Fruit fly (Drosophila melanogaster): ENCODE results near the gene btd.

btd gene

dm6 chrX:9646022-9646421 lies 48.0 kb upstream of the btd start (continued):
- TF ChIP-seq tgo (GFP tag; IDR thresholded peaks at IDR 0.05) (peak; percentile 97), CG1602 (GFP tag; optimal IDR thresholded peaks at IDR 0.05) (peak; percentile 93), CG10462 (GFP tag; optimal IDR thresholded peaks at IDR 0.05) (peak; percentile 93), CG12071 (GFP tag; optimal IDR thresholded peaks at IDR 0.05) (peak; percentile 95), nau (GFP tag; optimal IDR thresholded peaks at IDR 0.05) (peak; percentile 94), fd96Cb (tag; optimal IDR thresholded peaks at IDR 0.05) (peak; percentile 95), CG14965 (GFP tag; optimal IDR thresholded peaks at IDR 0.05; ENCODE audit: borderline replicate concordance) (peak; percentile 86), CG32767 (GFP tag; IDR thresholded peaks at IDR 0.05) (peak; percentile 96), Aef1 (GFP tag; IDR thresholded peaks at IDR 0.05) (peak; percentile 96), Doc3 (GFP tag; IDR thresholded peaks at IDR 0.05; ENCODE audit: partially characterized antibody) (no peak), CG7839 (tag; optimal IDR thresholded peaks at IDR 0.05) (peak; percentile 97), Xbp1 (GFP tag; optimal IDR thresholded peaks at IDR 0.05) (peak; percentile 98), ewg (GFP tag; optimal IDR thresholded peaks at IDR 0.05) (peak; percentile 91), emc (GFP tag; optimal IDR thresholded peaks at IDR 0.05) (peak; percentile 95), CG8359 (GFP tag; optimal IDR thresholded peaks at IDR 0.05; ENCODE audit: borderline replicate concordance) (peak; percentile 86), disco-r (GFP tag; optimal IDR thresholded peaks at IDR 0.05) (peak; percentile 93), Rx (GFP tag; IDR thresholded peaks at IDR 0.05) (peak; percentile 96), Bteb2 (GFP tag; optimal IDR thresholded peaks at IDR 0.05) (peak; percentile 95), CG42726 (GFP tag; IDR thresholded peaks at IDR 0.05; ENCODE audit: partially characterized antibody) (no peak), cad (GFP tag; optimal IDR thresholded peaks at IDR 0.05) (no peak), CG31224 (GFP tag; IDR thresholded peaks at IDR 0.05) (peak; percentile 91), CG8281 (tag; optimal IDR thresholded peaks at IDR 0.05) (peak; percentile 87), prd (optimal IDR thresholded peaks at IDR 0.05) (no peak), prd (GFP tag; IDR thresholded peaks at IDR 0.05) (peak; percentile 98), CG8944 (GFP tag; optimal IDR thresholded peaks at IDR 0.05) (peak; percentile 98), CG33213 (GFP tag; optimal IDR thresholded peaks at IDR 0.05) (peak; percentile 97), crol (GFP tag; IDR thresholded peaks at IDR 0.05) (peak; percentile 88), ac (GFP tag; optimal IDR thresholded peaks at IDR 0.05) (peak; percentile 79), MTF-1 (GFP tag; optimal IDR thresholded peaks at IDR 0.05; ENCODE audit: borderline replicate concordance) (peak; percentile 91), HmgD (GFP tag; optimal IDR thresholded peaks at IDR 0.05) (peak; percentile 91), her (GFP tag; optimal IDR thresholded peaks at IDR 0.05) (peak; percentile 95), ranshi (GFP tag; IDR thresholded peaks at IDR 0.05) (peak; percentile 96), CG4854 (GFP tag; optimal IDR thresholded peaks at IDR 0.05) (peak; percentile 95), Ets65A (GFP tag) (peak; percentile 99), repo (GFP tag; optimal IDR thresholded peaks at IDR 0.05) (peak; percentile 97), CG12104 (GFP tag; optimal IDR thresholded peaks at IDR 0.05) (peak; percentile 95), gsb (GFP tag; IDR thresholded peaks at IDR 0.05) (peak; percentile 93), stwl (tag; optimal IDR thresholded peaks at IDR 0.05) (peak; percentile 40), Hr78 (GFP tag; optimal IDR thresholded peaks at IDR 0.05) (peak in 1 of 2 experiments; percentile 90), ssp (GFP tag; IDR thresholded peaks at IDR 0.05) (peak; percentile 89), ash1 (GFP tag; optimal IDR thresholded peaks at IDR 0.05) (peak; percentile 69), zen2 (GFP tag; IDR thresholded peaks at IDR 0.05; ENCODE audit: partially characterized antibody) (no peak), pum (GFP tag; optimal IDR thresholded peaks at IDR 0.05) (peak; percentile 97), gem (tag; optimal IDR thresholded peaks at IDR 0.05) (peak; percentile 97), peb (GFP tag; IDR thresholded peaks at IDR 0.05) (peak; percentile 96), Bgb (GFP tag; IDR thresholded peaks at IDR 0.05; ENCODE audit: partially characterized antibody) (no peak), CG5953 (GFP tag; IDR thresholded peaks at IDR 0.05) (peak; percentile 94), CG1832 (GFP tag; optimal IDR thresholded peaks at IDR 0.05) (peak; percentile 29), sd (tag; optimal IDR thresholded peaks at IDR 0.05) (peak; percentile 95), CG31388 (GFP tag; optimal IDR thresholded peaks at IDR 0.05) (peak; percentile 93), Fer3 (tag; optimal IDR thresholded peaks at IDR 0.05) (peak; percentile 93)
